Fruit fly (Drosophila melanogaster) whole organism, wandering third instar larva: Measurements from ENCODE around the gene Rh5.

Source experiments
- Abd-B ChIP-seq: fragments of >200 bp; optimal IDR thresholded peaks from 2 replicates; lab custom pipeline; 2017; ENCODE audit warnings: missing biosample characterization, missing genetic modification characterization
- CG32264 ChIP-seq: fragments of 200-800 bp; sonication (Bioruptor generic); optimal IDR thresholded peaks from 2 replicates; lab custom pipeline; 2016; ENCODE audit warnings: missing biosample characterization, missing genetic modification characterization
- CG9705 ChIP-seq: fragments of 200-800 bp; sonication (Bioruptor generic); optimal IDR thresholded peaks from 2 replicates; lab custom pipeline; 2018; ENCODE audit warnings: missing biosample characterization, mild to moderate bottlenecking, missing genetic modification characterization
- CrebA ChIP-seq: fragments of 200-800 bp; sonication (Bioruptor generic); optimal IDR thresholded peaks from 2 replicates; lab custom pipeline; 2016; ENCODE audit warnings: missing biosample characterization, mild to moderate bottlenecking, missing genetic modification characterization, borderline replicate concordance
- Dfd ChIP-seq: fragments of >200 bp; optimal IDR thresholded peaks from 2 replicates; lab custom pipeline; 2017; ENCODE audit warnings: missing biosample characterization, missing genetic modification characterization
- Dif ChIP-seq: fragments of 200-275, 200-300 bp; sonication (Bioruptor generic); optimal IDR thresholded peaks from 2 replicates; lab custom pipeline; 2018; ENCODE audit warnings: missing biosample characterization, missing genetic modification characterization; ENCODE audit not compliant: partially characterized antibody
- GATAd ChIP-seq: sonication (Bioruptor generic); optimal IDR thresholded peaks from 2 replicates; lab custom pipeline; 2016; ENCODE audit warnings: missing biosample characterization, missing genetic modification characterization
- HLH106 ChIP-seq: fragments of 200-800 bp; optimal IDR thresholded peaks from 3 replicates; lab custom pipeline; 2019; ENCODE audit warnings: missing biosample characterization, mild to moderate bottlenecking, missing genetic modification characterization, moderate library complexity
- Hnf4 ChIP-seq: fragments of 200-800 bp; sonication (Bioruptor generic); optimal IDR thresholded peaks from 2 replicates; lab custom pipeline; 2016; ENCODE audit warnings: missing biosample characterization, mild to moderate bottlenecking, missing genetic modification characterization
- Hr78 ChIP-seq: fragments of >200 bp; optimal IDR thresholded peaks from 2 replicates; lab custom pipeline; 2017; ENCODE audit warnings: missing biosample characterization, missing genetic modification characterization
- Hr83 ChIP-seq: fragments of 200-300 bp; sonication (Bioruptor generic); optimal IDR thresholded peaks from 2 replicates; lab custom pipeline; 2016; ENCODE audit warnings: missing biosample characterization, mild to moderate bottlenecking, missing genetic modification characterization, moderate library complexity; ENCODE audit not compliant: poor library complexity, severe bottlenecking
- Jra ChIP-seq: sonication (Bioruptor generic); optimal IDR thresholded peaks from 2 replicates; lab custom pipeline; 2016; ENCODE audit warnings: missing biosample characterization, missing genetic modification characterization
- Mio ChIP-seq: sonication (Bioruptor generic); optimal IDR thresholded peaks from 2 replicates; lab custom pipeline; 2016; ENCODE audit warnings: missing biosample characterization, missing genetic modification characterization
- Myc ChIP-seq: fragments of >200 bp; optimal IDR thresholded peaks from 2 replicates; lab custom pipeline; 2017
- N ChIP-seq: fragments of >200 bp; optimal IDR thresholded peaks from 2 replicates; lab custom pipeline; 2018; ENCODE audit warnings: missing biosample characterization, missing external identifiers, missing genetic modification characterization
- OdsH ChIP-seq: fragments of 200-800 bp; sonication (Bioruptor generic); optimal IDR thresholded peaks from 2 replicates; lab custom pipeline; 2016; ENCODE audit warnings: missing biosample characterization, mild to moderate bottlenecking, missing genetic modification characterization
- Rel ChIP-seq, 2 experiments: fragments of 200-800 bp; sonication (Bioruptor generic) in 1 of 2; optimal IDR thresholded peaks; 2 replicates in 1 of 2; 3 replicates in 1 of 2; lab custom pipeline; 2016 to 2019; ENCODE audit warnings: mild to moderate bottlenecking in 2 of 2, missing biosample characterization in 2 of 2, missing genetic modification characterization in 2 of 2, moderate library complexity in 1 of 2
- Sp1 ChIP-seq: fragments of 200-800 bp; sonication (Bioruptor generic); optimal IDR thresholded peaks from 3 replicates; lab custom pipeline; 2019; ENCODE audit warnings: missing biosample characterization, mild to moderate bottlenecking, missing genetic modification characterization, moderate library complexity
- Vsx2 ChIP-seq: fragments of 200-300, 225-300 bp; sonication (Bioruptor generic); optimal IDR thresholded peaks from 2 replicates; lab custom pipeline; 2018; ENCODE audit warnings: missing biosample characterization, missing genetic modification characterization; ENCODE audit not compliant: partially characterized antibody
- br ChIP-seq: fragments of 200-800 bp; sonication (Bioruptor generic); optimal IDR thresholded peaks from 2 replicates; lab custom pipeline; 2016; ENCODE audit warnings: missing biosample characterization, missing genetic modification characterization
- brk ChIP-seq: fragments of 200-800 bp; sonication (Bioruptor generic); optimal IDR thresholded peaks from 2 replicates; lab custom pipeline; 2016; ENCODE audit warnings: missing biosample characterization, mild to moderate bottlenecking, missing genetic modification characterization
- dl ChIP-seq, 2 experiments: fragments of 175-275, 200-275 bp in 1 of 2; fragments of 200-275 bp in 1 of 2; sonication (Bioruptor generic); optimal IDR thresholded peaks; lab custom pipeline; 2018; ENCODE audit warnings: mild to moderate bottlenecking in 2 of 2, missing biosample characterization in 2 of 2, missing genetic modification characterization in 2 of 2, moderate library complexity in 2 of 2; ENCODE audit not compliant: partially characterized antibody in 2 of 2, insufficient read depth in 1 of 2
- dmrt93B ChIP-seq: fragments of 200-800 bp; sonication (Bioruptor generic); optimal IDR thresholded peaks from 2 replicates; lab custom pipeline; 2018; ENCODE audit warnings: missing biosample characterization, mild to moderate bottlenecking, missing genetic modification characterization
- dsf ChIP-seq: sonication (Bioruptor generic); optimal IDR thresholded peaks from 2 replicates; lab custom pipeline; 2016; ENCODE audit warnings: missing biosample characterization, missing genetic modification characterization, borderline replicate concordance
- ey ChIP-seq: fragments of 200-800 bp; sonication (Bioruptor generic); optimal IDR thresholded peaks from 2 replicates; lab custom pipeline; 2016; ENCODE audit warnings: missing biosample characterization, missing genetic modification characterization
- foxo ChIP-seq, 2 experiments: fragments of 200-800 bp; sonication (Bioruptor generic); optimal IDR thresholded peaks; 2 replicates in 1 of 2; 3 replicates in 1 of 2; lab custom pipeline; 2016 to 2017; ENCODE audit warnings: missing biosample characterization in 2 of 2, missing genetic modification characterization in 2 of 2
- fru ChIP-seq: fragments of 200-800 bp; sonication (Bioruptor generic); optimal IDR thresholded peaks from 3 replicates; lab custom pipeline; 2016; ENCODE audit warnings: missing biosample characterization, mild to moderate bottlenecking, missing genetic modification characterization
- h ChIP-seq: fragments of 200-800 bp; sonication (Bioruptor generic); optimal IDR thresholded peaks from 3 replicates; lab custom pipeline; 2016; ENCODE audit warnings: missing biosample characterization, mild to moderate bottlenecking, missing genetic modification characterization
- lola ChIP-seq: fragments of >200 bp; optimal IDR thresholded peaks from 2 replicates; lab custom pipeline; 2017; ENCODE audit warnings: missing biosample characterization, missing genetic modification characterization
- pan ChIP-seq: fragments of >200 bp; optimal IDR thresholded peaks from 2 replicates; lab custom pipeline; 2017
- psq ChIP-seq: fragments of 200-800 bp; sonication (Bioruptor generic); optimal IDR thresholded peaks from 3 replicates; lab custom pipeline; 2017; ENCODE audit warnings: missing biosample characterization, mild to moderate bottlenecking, missing genetic modification characterization, moderate library complexity
- rgr ChIP-seq: fragments of 200-800 bp; sonication (Bioruptor generic); optimal IDR thresholded peaks from 3 replicates; lab custom pipeline; 2016; ENCODE audit warnings: missing biosample characterization, mild to moderate bottlenecking, missing genetic modification characterization
- sage ChIP-seq: fragments of 200-800 bp; sonication (Bioruptor generic); optimal IDR thresholded peaks from 2 replicates; lab custom pipeline; 2016; ENCODE audit warnings: missing biosample characterization, mild to moderate bottlenecking, missing genetic modification characterization
- sv ChIP-seq: fragments of 200-800 bp; sonication (Bioruptor generic); optimal IDR thresholded peaks from 3 replicates; lab custom pipeline; 2016; ENCODE audit warnings: missing biosample characterization, missing genetic modification characterization
- tai ChIP-seq: sonication (Bioruptor generic); optimal IDR thresholded peaks from 2 replicates; lab custom pipeline; 2016; ENCODE audit warnings: missing biosample characterization, missing genetic modification characterization
- usp ChIP-seq: fragments of >200 bp; optimal IDR thresholded peaks from 2 replicates; lab custom pipeline; 2017; ENCODE audit warnings: missing biosample characterization, missing genetic modification characterization
- woc ChIP-seq: sonication (Bioruptor generic); optimal IDR thresholded peaks from 2 replicates; lab custom pipeline; 2016; ENCODE audit warnings: missing biosample characterization, mild to moderate bottlenecking, missing genetic modification characterization

Rh5 gene

DNA sequence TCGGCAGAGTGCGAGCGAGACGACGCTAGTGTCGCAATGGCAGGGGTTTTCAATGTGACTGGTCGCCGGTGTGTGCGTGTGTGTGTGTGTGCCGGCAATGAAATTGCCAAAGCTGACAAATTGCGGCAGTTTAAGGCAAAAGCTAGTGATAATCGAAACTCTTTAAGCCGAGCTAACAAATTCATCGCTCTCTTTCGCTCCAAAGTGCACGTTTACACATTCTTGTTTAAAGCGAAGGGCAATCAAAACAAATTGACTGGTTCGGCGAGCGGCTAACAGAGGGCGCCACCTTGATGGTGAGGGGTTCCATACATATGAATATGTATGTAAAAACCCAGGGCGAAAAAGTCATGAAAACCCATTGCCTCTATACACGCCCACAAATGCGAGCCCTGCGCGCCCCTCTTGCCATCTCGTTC, 4.2 kb upstream of the Rh5 start:
- no peak for TF ChIP-seq sv (GFP tag; lab: Kevin White, UChicago)
- TF ChIP-seq HLH106 (tag; lab: Kevin White, UChicago): no peak
- TF ChIP-seq brk (GFP tag; lab: Kevin White, UChicago): no peak
- peak; percentile 1 for TF ChIP-seq lola
- no peak for TF ChIP-seq Mio (GFP tag; lab: Kevin White, UChicago)
- peak in 1 of 2 experiments; percentile 32 for TF ChIP-seq foxo (GFP tag; optimal IDR thresholded peaks at IDR 0.05; lab: Kevin White, UChicago)
- no peak for TF ChIP-seq Vsx2 (GFP tag; lab: Kevin White, UChicago)
- no peak for TF ChIP-seq br (GFP tag; lab: Kevin White, UChicago)
- TF ChIP-seq dl (GFP tag; optimal IDR thresholded peaks at IDR 0.05; lab: Kevin White, UChicago; ENCODE audit: insufficient read depth in 1 of 2, partially characterized antibody in 2 of 2): no peak
- no peak for TF ChIP-seq N
- TF ChIP-seq Hr83 (GFP tag; lab: Kevin White, UChicago): peak; percentile 22

DNA sequence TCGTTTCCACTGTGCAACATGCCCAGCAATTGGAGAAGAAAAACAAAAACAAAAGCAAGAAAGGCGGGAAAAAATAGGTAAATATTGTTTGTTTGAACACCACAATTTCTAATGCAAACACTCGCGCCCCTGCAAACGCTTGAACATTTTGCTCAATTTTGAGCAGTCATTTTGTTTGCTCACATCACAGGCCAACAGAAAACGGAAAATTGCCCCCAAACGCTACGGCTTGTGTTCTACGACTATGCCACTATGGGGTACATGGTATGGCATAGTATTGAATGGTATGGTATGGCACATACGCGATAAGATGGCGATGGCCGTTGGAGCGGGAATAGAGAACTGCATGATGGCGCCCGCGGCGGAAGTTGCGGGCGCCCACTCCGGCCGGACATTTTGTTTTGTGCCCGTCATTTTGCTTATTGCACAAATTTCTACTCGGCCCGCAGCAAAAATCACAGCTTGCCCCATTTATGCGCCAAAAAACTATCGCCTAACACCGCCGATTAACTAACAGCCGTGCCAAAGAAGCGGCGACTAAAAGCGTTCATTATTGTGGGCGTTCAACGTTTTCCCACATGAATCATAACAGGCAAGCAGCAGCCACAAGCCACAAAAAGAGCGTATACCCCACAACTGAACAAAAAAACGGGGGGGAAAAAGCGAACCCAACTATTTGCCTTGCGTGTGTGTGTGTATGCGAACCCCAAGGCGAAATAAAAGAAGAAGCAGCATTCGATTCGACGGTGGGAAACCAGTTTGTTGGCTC, 3.6 kb upstream of the Rh5 start:
- no peak for TF ChIP-seq fru (GFP tag; lab: Kevin White, UChicago)
- TF ChIP-seq CG32264 (GFP tag; lab: Kevin White, UChicago): no peak
- TF ChIP-seq Jra: no peak
- no peak for TF ChIP-seq Rel (GFP tag; optimal IDR thresholded peaks at IDR 0.05; lab: Kevin White, UChicago)
- no peak for TF ChIP-seq Rel (tag; optimal IDR thresholded peaks at IDR 0.05; lab: Kevin White, UChicago)
- TF ChIP-seq usp (GFP tag; lab: Kevin White, UChicago): no peak
- TF ChIP-seq Abd-B: no peak
- peak; percentile 11 for TF ChIP-seq rgr (GFP tag; lab: Kevin White, UChicago)
- TF ChIP-seq pan (lab: Kevin White, UChicago): no peak
- no peak for TF ChIP-seq CG9705
- no peak for TF ChIP-seq Vsx2 (GFP tag; lab: Kevin White, UChicago)
- TF ChIP-seq Myc: no peak
- no peak for TF ChIP-seq Mio (GFP tag; lab: Kevin White, UChicago)
- TF ChIP-seq br (GFP tag; lab: Kevin White, UChicago): no peak
- TF ChIP-seq dl (GFP tag; optimal IDR thresholded peaks at IDR 0.05; lab: Kevin White, UChicago; ENCODE audit: insufficient read depth in 1 of 2, partially characterized antibody in 2 of 2): peak in 1 of 2 experiments; percentile 31
- TF ChIP-seq CrebA (GFP tag; lab: Kevin White, UChicago): no peak
- peak; percentile 28 for TF ChIP-seq sv (GFP tag; lab: Kevin White, UChicago)
- peak; percentile 44 for TF ChIP-seq OdsH (GFP tag; lab: Kevin White, UChicago)
- no peak for TF ChIP-seq Hr78 (GFP tag; lab: Kevin White, UChicago)
- TF ChIP-seq Hnf4 (GFP tag; lab: Kevin White, UChicago): no peak
- TF ChIP-seq sage: no peak
- no peak for TF ChIP-seq Dif
- TF ChIP-seq foxo (GFP tag; optimal IDR thresholded peaks at IDR 0.05; lab: Kevin White, UChicago): peak in 1 of 2 experiments; percentile 22

DNA sequence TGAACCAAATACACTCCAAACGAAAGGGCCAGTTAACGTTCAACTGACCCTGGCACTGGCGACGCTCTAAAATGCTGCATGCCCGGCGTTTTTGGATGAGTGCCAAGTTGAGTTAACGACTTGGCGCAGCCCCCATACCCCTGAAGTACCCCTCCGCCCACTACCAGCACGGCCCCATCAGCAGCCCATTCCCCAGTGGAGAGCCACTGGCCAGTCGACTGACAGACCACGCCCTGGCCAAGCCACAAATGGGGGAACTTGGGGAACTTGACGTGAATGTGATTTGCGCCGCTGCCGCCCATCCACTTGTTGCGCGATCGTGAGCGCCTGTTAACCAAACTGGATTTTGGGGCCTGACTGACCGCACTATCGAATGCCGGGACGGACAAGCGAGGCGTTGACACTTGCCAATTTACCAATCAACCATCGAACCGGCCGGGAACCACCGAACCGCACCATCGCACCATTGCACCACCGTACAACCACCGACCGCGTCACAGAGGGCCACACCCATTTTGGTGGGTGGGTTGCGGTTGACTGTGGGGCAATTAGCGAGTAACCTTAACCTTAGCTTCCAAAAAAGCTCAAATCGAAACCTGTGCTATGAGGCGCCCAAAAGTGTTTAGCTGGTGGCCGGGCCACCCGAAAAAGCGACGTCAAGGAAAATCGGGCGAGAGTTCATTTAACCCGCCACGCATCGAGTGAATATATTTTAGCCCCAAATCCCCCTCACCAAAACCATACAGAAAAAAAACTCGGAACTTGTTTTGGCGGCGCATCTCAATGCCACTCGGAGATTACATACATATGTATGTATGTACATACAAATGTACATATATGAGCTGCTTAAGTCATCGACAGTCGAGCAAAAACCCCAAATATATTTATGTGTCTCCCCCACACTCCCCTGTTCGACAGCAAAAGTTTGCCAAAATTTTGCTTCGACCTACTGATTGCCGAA, 2.2 kb upstream of the Rh5 start:
- no peak for TF ChIP-seq CG9705
- no peak for TF ChIP-seq GATAd (GFP tag; lab: Kevin White, UChicago)
- no peak for TF ChIP-seq CrebA (GFP tag; lab: Kevin White, UChicago)
- TF ChIP-seq woc (GFP tag; lab: Kevin White, UChicago): no peak
- TF ChIP-seq brk (GFP tag; lab: Kevin White, UChicago): no peak
- no peak for TF ChIP-seq ey (GFP tag; lab: Kevin White, UChicago)
- no peak for TF ChIP-seq h (GFP tag; lab: Kevin White, UChicago)
- TF ChIP-seq lola: no peak
- TF ChIP-seq br (GFP tag; lab: Kevin White, UChicago): peak; percentile 59
- TF ChIP-seq Rel (GFP tag; optimal IDR thresholded peaks at IDR 0.05; lab: Kevin White, UChicago): no peak
- TF ChIP-seq Rel (tag; optimal IDR thresholded peaks at IDR 0.05; lab: Kevin White, UChicago): peak; percentile 100
- TF ChIP-seq foxo (GFP tag; optimal IDR thresholded peaks at IDR 0.05; lab: Kevin White, UChicago): no peak
- TF ChIP-seq pan (lab: Kevin White, UChicago): no peak
- no peak for TF ChIP-seq Dif
- no peak for TF ChIP-seq tai (GFP tag; lab: Kevin White, UChicago)
- TF ChIP-seq fru (GFP tag; lab: Kevin White, UChicago): peak; percentile 23
- TF ChIP-seq Hr83 (GFP tag; lab: Kevin White, UChicago): no peak
- no peak for TF ChIP-seq Myc
- TF ChIP-seq Vsx2 (GFP tag; lab: Kevin White, UChicago): no peak
- no peak for TF ChIP-seq Hr78 (GFP tag; lab: Kevin White, UChicago)
- TF ChIP-seq sage: peak; percentile 53
- no peak for TF ChIP-seq Dfd
- TF ChIP-seq N: no peak
- TF ChIP-seq Sp1 (GFP tag; lab: Kevin White, UChicago): peak; percentile 27
- TF ChIP-seq dmrt93B (GFP tag; lab: Kevin White, UChicago): no peak
- no peak for TF ChIP-seq usp (GFP tag; lab: Kevin White, UChicago)
- TF ChIP-seq sv (GFP tag; lab: Kevin White, UChicago): no peak
- no peak for TF ChIP-seq dsf (GFP tag; lab: Kevin White, UChicago)
- TF ChIP-seq Mio (GFP tag; lab: Kevin White, UChicago): no peak
- TF ChIP-seq Abd-B: no peak
- no peak for TF ChIP-seq HLH106 (tag; lab: Kevin White, UChicago)
- TF ChIP-seq Jra: peak; percentile 40
- peak; percentile 5 for TF ChIP-seq psq
- no peak for TF ChIP-seq Hnf4 (GFP tag; lab: Kevin White, UChicago)
